Fruit fly (Drosophila melanogaster): Measurements from ENCODE around the gene CG8924.

CG8924 gene

dm6 chrX:15986654-15987053 is 45.8 kb downstream of the CG8924 start, which contains the start of gene ND-20 (continued):
- no peak for TF ChIP-seq CG10543 (GFP tag; optimal IDR thresholded peaks at IDR 0.05)
- TF ChIP-seq D (optimal IDR thresholded peaks at IDR 0.05) = no peak
- no peak for TF ChIP-seq D (GFP tag; optimal IDR thresholded peaks at IDR 0.05)
- TF ChIP-seq CG32767 (GFP tag; IDR thresholded peaks at IDR 0.05) = no peak
- TF ChIP-seq ERR (GFP tag; optimal IDR thresholded peaks at IDR 0.05) = peak; percentile 87
- peak; percentile 52 for TF ChIP-seq ewg (GFP tag; optimal IDR thresholded peaks at IDR 0.05)
- 0 out of 2 replicates have a peak, but pooled peaks have one; percentile 42 for TF ChIP-seq Rfx (GFP tag; IDR thresholded peaks at IDR 0.05)
- TF ChIP-seq crol (GFP tag; IDR thresholded peaks at IDR 0.05) = no peak
- peak; percentile 88 for TF ChIP-seq Med (GFP tag)
- TF ChIP-seq CG10267 (tag; optimal IDR thresholded peaks at IDR 0.05) = peak; percentile 26
- no peak for TF ChIP-seq otp (GFP tag; IDR thresholded peaks at IDR 0.05)
- no peak for TF ChIP-seq Mrtf (GFP tag; IDR thresholded peaks at IDR 0.05)
- peak; percentile 68 for TF ChIP-seq Ets65A (GFP tag)
- TF ChIP-seq lov (optimal IDR thresholded peaks at IDR 0.05) = no peak
- no peak for TF ChIP-seq lov (GFP tag; IDR thresholded peaks at IDR 0.05)
- peak in 1 of 2 experiments; percentile 93 for TF ChIP-seq Pdp1 (GFP tag; optimal IDR thresholded peaks at IDR 0.05)
- TF ChIP-seq CG14710 (tag; optimal IDR thresholded peaks at IDR 0.05) = peak; percentile 65
- TF ChIP-seq sens (GFP tag) = peak; percentile 80
- no peak for TF ChIP-seq CG13296 (GFP tag; optimal IDR thresholded peaks at IDR 0.05)
- TF ChIP-seq Sox100B (GFP tag; optimal IDR thresholded peaks at IDR 0.05) = no peak
- peak; percentile 66 for TF ChIP-seq Neu2 (GFP tag; optimal IDR thresholded peaks at IDR 0.05; ENCODE audit: borderline replicate concordance)
- TF ChIP-seq CG18619 (GFP tag; optimal IDR thresholded peaks at IDR 0.05) = no peak
- no peak for TF ChIP-seq fru (optimal IDR thresholded peaks at IDR 0.05)
- TF ChIP-seq bbx (GFP tag; IDR thresholded peaks at IDR 0.05; ENCODE audit: partially characterized antibody) = no peak
- TF ChIP-seq CG18011 (GFP tag; optimal IDR thresholded peaks at IDR 0.05) = no peak
- TF ChIP-seq Dp (GFP tag; optimal IDR thresholded peaks at IDR 0.05) = peak; percentile 21
- TF ChIP-seq row (GFP tag; IDR thresholded peaks at IDR 0.05) = peak; percentile 85
- TF ChIP-seq CHES-1-like (GFP tag; optimal IDR thresholded peaks at IDR 0.05) = peak; percentile 43
- TF ChIP-seq amos (GFP tag; IDR thresholded peaks at IDR 0.05; ENCODE audit: partially characterized antibody) = 0 out of 2 replicates have a peak, but pooled peaks have one; percentile 15
- peak; percentile 13; the same call in 1 of the 2 replicates for TF ChIP-seq CG13287 (GFP tag; IDR thresholded peaks at IDR 0.05; ENCODE audit: partially characterized antibody)
- peak; percentile 57 for TF ChIP-seq BEAF-32 (GFP tag; optimal IDR thresholded peaks at IDR 0.05)
- peak; percentile 13; the same call in 1 of the 3 replicates for TF ChIP-seq Opbp (GFP tag; IDR thresholded peaks at IDR 0.05; ENCODE audit: partially characterized antibody)
- no peak for TF ChIP-seq NC2α (GFP tag; optimal IDR thresholded peaks at IDR 0.05)
- TF ChIP-seq CG4617 (GFP tag; optimal IDR thresholded peaks at IDR 0.05; ENCODE audit: borderline replicate concordance) = peak; percentile 75
- TF ChIP-seq unpg (GFP tag; optimal IDR thresholded peaks at IDR 0.05) = peak; percentile 0
- TF ChIP-seq CG3995 (GFP tag; optimal IDR thresholded peaks at IDR 0.05) = peak; percentile 8
- TF ChIP-seq Stat92E (GFP tag; optimal IDR thresholded peaks at IDR 0.05) = peak in 1 of 3 experiments; percentile 90
- TF ChIP-seq trem (tag; optimal IDR thresholded peaks at IDR 0.05) = peak; percentile 31
- TF ChIP-seq mam (GFP tag; optimal IDR thresholded peaks at IDR 0.05) = peak; percentile 27
- peak; percentile 1 for TF ChIP-seq Hsf (GFP tag; optimal IDR thresholded peaks at IDR 0.05)
- peak; percentile 17 for TF ChIP-seq HLH54F (GFP tag; optimal IDR thresholded peaks at IDR 0.05)
- no peak for TF ChIP-seq bcd (GFP tag; optimal IDR thresholded peaks at IDR 0.05)
- TF ChIP-seq wdn (GFP tag; IDR thresholded peaks at IDR 0.05) = peak; percentile 26; the same call in 1 of the 2 replicates
- peak in 1 of 2 experiments; percentile 77 for TF ChIP-seq Dfd (GFP tag; optimal IDR thresholded peaks at IDR 0.05)
- peak; percentile 9 for TF ChIP-seq Bteb2 (GFP tag; optimal IDR thresholded peaks at IDR 0.05)
- peak; percentile 0 for TF ChIP-seq Ssrp (tag; optimal IDR thresholded peaks at IDR 0.05)
- 0 out of 2 replicates have a peak, but pooled peaks have one; percentile 23 for TF ChIP-seq sob (GFP tag; IDR thresholded peaks at IDR 0.05)
- TF ChIP-seq YL-1 (GFP tag; optimal IDR thresholded peaks at IDR 0.05) = peak; percentile 61
- TF ChIP-seq CG33213 (GFP tag; optimal IDR thresholded peaks at IDR 0.05) = peak; percentile 43
- TF ChIP-seq CG13424 (tag; optimal IDR thresholded peaks at IDR 0.05) = peak; percentile 4

Measured in whole organism, embryonic.